Fruit fly (Drosophila melanogaster) whole organism, wandering third instar larva: ENCODE results near the gene CG31437.

Experiments
- Abd-B ChIP-seq: fragments of >200 bp; optimal IDR thresholded peaks from 2 replicates; lab custom pipeline; 2017; ENCODE audit warnings: missing biosample characterization, missing genetic modification characterization
- CrebA ChIP-seq: fragments of 200-800 bp; sonication (Bioruptor generic); optimal IDR thresholded peaks from 2 replicates; lab custom pipeline; 2016; ENCODE audit warnings: missing biosample characterization, mild to moderate bottlenecking, missing genetic modification characterization, borderline replicate concordance
- Dfd ChIP-seq: fragments of >200 bp; optimal IDR thresholded peaks from 2 replicates; lab custom pipeline; 2017; ENCODE audit warnings: missing biosample characterization, missing genetic modification characterization
- Hr78 ChIP-seq: fragments of >200 bp; optimal IDR thresholded peaks from 2 replicates; lab custom pipeline; 2017; ENCODE audit warnings: missing biosample characterization, missing genetic modification characterization
- Hr83 ChIP-seq: fragments of 200-300 bp; sonication (Bioruptor generic); optimal IDR thresholded peaks from 2 replicates; lab custom pipeline; 2016; ENCODE audit warnings: missing biosample characterization, mild to moderate bottlenecking, missing genetic modification characterization, moderate library complexity; ENCODE audit not compliant: poor library complexity, severe bottlenecking
- Jra ChIP-seq: sonication (Bioruptor generic); optimal IDR thresholded peaks from 2 replicates; lab custom pipeline; 2016; ENCODE audit warnings: missing biosample characterization, missing genetic modification characterization
- Myc ChIP-seq: fragments of >200 bp; optimal IDR thresholded peaks from 2 replicates; lab custom pipeline; 2017
- fru ChIP-seq: fragments of 200-800 bp; sonication (Bioruptor generic); optimal IDR thresholded peaks from 3 replicates; lab custom pipeline; 2016; ENCODE audit warnings: missing biosample characterization, mild to moderate bottlenecking, missing genetic modification characterization
- lola ChIP-seq: fragments of >200 bp; optimal IDR thresholded peaks from 2 replicates; lab custom pipeline; 2017; ENCODE audit warnings: missing biosample characterization, missing genetic modification characterization
- pan ChIP-seq: fragments of >200 bp; optimal IDR thresholded peaks from 2 replicates; lab custom pipeline; 2017
- psq ChIP-seq: fragments of 200-800 bp; sonication (Bioruptor generic); optimal IDR thresholded peaks from 3 replicates; lab custom pipeline; 2017; ENCODE audit warnings: missing biosample characterization, mild to moderate bottlenecking, missing genetic modification characterization, moderate library complexity
- tai ChIP-seq: sonication (Bioruptor generic); optimal IDR thresholded peaks from 2 replicates; lab custom pipeline; 2016; ENCODE audit warnings: missing biosample characterization, missing genetic modification characterization
- usp ChIP-seq: fragments of >200 bp; optimal IDR thresholded peaks from 2 replicates; lab custom pipeline; 2017; ENCODE audit warnings: missing biosample characterization, missing genetic modification characterization
- woc ChIP-seq: sonication (Bioruptor generic); optimal IDR thresholded peaks from 2 replicates; lab custom pipeline; 2016; ENCODE audit warnings: missing biosample characterization, mild to moderate bottlenecking, missing genetic modification characterization

DNA sequence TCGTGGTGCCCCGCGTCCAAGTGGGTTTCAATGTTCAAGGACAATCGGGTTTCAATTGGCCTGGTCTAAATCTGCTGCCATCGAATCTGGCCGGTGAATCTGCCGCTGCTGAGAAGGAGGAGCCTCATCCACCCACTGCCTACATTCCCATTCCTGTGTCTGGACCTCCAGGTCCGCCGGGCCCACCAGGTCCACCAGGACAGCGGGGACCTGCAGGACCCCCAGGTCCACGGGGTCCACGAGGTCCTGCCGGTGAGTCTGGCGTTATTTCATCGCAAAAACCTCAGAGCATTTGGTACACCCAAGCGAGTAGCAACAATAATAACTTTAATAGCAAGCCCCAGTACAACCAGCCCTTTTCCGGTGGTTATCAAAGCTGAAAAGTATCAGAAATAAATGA, 706 bp downstream of the CG31437 start:
- TF ChIP-seq lola (GFP tag; lab: Kevin White, UChicago) (no peak), Jra (GFP tag; lab: Kevin White, UChicago) (no peak), usp (GFP tag; lab: Kevin White, UChicago) (no peak), tai (GFP tag; lab: Kevin White, UChicago) (no peak), CrebA (no peak), Myc (lab: Kevin White, UChicago) (no peak), psq (GFP tag; lab: Kevin White, UChicago) (no peak), Dfd (GFP tag; lab: Kevin White, UChicago) (peak; percentile 99), fru (GFP tag; lab: Kevin White, UChicago) (no peak), woc (GFP tag; lab: Kevin White, UChicago) (no peak), Abd-B (GFP tag; lab: Kevin White, UChicago) (no peak), pan (lab: Kevin White, UChicago) (no peak), Hr78 (GFP tag; lab: Kevin White, UChicago) (no peak), Hr83 (no peak)
